Fruit fly (Drosophila melanogaster): ENCODE data around the gene CG32036.

CG32036 gene

DNA sequence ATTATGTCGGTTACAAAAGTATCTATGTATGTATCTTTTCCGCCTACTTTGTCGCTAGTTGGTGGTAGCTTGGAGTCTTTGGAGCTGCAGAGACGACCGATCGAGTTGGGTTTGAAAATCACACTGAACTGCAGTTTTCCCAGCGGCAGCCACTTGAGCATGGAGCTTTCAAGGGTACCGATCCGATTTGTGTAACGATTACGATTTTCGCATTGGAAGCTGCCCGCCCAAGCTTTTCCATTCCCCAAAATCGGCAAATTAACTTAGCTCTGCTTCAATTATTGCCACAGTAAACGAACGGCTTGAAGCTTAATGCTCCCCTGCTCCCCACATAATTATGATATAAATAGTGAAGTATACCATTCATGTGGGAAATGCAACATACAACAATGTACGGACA is at the start of gene CG32036:
Gene CG32036, minus strand, starts transcription at position 101 of the 400 bp plus-strand sequence.
- TF ChIP-seq CG5204 (GFP tag; optimal IDR thresholded peaks at IDR 0.05) (no peak), CG7101 (tag; optimal IDR thresholded peaks at IDR 0.05) (no peak), pad (GFP tag; optimal IDR thresholded peaks at IDR 0.05) (no peak), kay (GFP tag; ENCODE audit: borderline replicate concordance) (no peak), Mnt (GFP tag; optimal IDR thresholded peaks at IDR 0.05) (no peak)

DNA sequence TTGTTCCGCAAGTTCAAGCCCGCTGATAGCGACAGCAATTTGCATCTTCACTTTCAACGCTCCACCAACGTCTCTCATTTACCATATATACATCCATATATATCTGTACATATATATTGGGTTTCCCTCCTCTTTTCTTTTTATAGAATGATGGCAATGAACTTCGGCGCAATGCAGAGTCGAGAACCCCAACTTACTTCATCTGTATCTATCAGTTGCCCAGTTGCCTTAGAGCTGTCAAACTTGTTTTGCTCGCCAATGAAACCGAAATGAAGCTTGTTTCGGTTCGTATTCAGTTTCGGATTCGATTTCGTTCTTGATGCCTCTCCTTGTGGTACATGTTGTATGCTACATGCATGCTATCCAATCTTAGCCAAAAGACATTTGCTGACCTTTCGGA is 39.8 kb upstream of the CG32036 start, which contains the start of gene Or67a:
Gene Or67a, plus strand, starts transcription at position 233 of the 400 bp plus-strand sequence.
- TF ChIP-seq cic (GFP tag; optimal IDR thresholded peaks at IDR 0.05) (no peak), CG33017 (tag; optimal IDR thresholded peaks at IDR 0.05) (no peak), CG7045 (GFP tag; optimal IDR thresholded peaks at IDR 0.05) (no peak), Crg-1 (GFP tag; optimal IDR thresholded peaks at IDR 0.05) (no peak), ovo (GFP tag; optimal IDR thresholded peaks at IDR 0.05) (no peak)

DNA sequence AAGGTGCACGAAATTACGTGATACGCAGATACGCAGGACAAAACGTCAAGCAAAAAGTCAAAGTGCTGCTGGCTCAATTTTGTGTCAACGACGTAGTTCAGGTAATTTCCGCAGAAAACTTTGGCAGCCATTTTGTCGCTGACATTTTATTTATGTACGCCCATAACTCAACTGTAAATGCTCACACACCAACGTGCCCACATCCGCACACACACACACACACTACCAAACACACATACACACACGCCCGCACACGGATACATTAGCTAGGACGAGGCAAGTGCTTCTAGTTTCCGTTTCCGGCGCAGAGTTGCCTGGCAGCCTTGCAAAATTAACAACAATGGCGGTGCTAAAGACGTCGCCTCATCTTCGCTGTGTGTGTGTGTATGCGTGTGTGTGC is 36.4 kb upstream of the CG32036 start, which contains the start of gene CG33700:
Gene CG33700, minus strand, starts transcription at position 101 of the 400 bp plus-strand sequence.
- TF ChIP-seq Mnt (GFP tag; optimal IDR thresholded peaks at IDR 0.05) (no peak), CG7101 (tag; optimal IDR thresholded peaks at IDR 0.05) (no peak), CG5204 (GFP tag; optimal IDR thresholded peaks at IDR 0.05) (no peak), CG14711 (tag; optimal IDR thresholded peaks at IDR 0.05) (no peak), ovo (GFP tag; optimal IDR thresholded peaks at IDR 0.05) (no peak), pad (GFP tag; optimal IDR thresholded peaks at IDR 0.05) (no peak), CG33017 (tag; optimal IDR thresholded peaks at IDR 0.05) (no peak), kay (GFP tag; ENCODE audit: borderline replicate concordance) (no peak), Clk (GFP tag; optimal IDR thresholded peaks at IDR 0.05) (no peak), toe (GFP tag; optimal IDR thresholded peaks at IDR 0.05) (no peak), bab1 (GFP tag; optimal IDR thresholded peaks at IDR 0.05) (no peak), Crg-1 (GFP tag; optimal IDR thresholded peaks at IDR 0.05) (no peak)

DNA sequence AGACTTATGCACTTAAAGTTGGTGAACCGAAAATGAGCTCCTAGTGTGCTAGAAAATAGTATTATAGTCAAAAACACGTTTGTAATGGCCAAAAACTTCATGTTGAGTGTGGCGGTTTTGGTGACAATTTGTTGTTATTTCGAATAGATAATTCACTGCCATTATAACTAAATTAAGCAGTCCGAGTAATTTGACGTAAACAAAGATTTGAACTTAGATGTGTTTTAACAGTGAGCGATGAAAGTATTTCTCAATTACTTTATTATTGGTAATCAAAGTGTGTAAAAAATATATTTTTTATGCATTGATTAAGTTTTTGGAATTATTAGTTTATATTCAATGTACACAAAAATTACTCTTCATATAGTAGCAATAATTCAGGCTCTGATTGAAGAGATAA is 24.3 kb upstream of the CG32036 start, which contains the start of gene CG33702:
Gene CG33702, minus strand, starts transcription at position 101 of the 400 bp plus-strand sequence.
- no peak for TF ChIP-seq cnc (optimal IDR thresholded peaks at IDR 0.05)
- TF ChIP-seq CG5204 (GFP tag; optimal IDR thresholded peaks at IDR 0.05): no peak
- no peak for TF ChIP-seq CG1620 (GFP tag; optimal IDR thresholded peaks at IDR 0.05)
- no peak for TF ChIP-seq Crg-1 (GFP tag; optimal IDR thresholded peaks at IDR 0.05)
- TF ChIP-seq CG7101 (tag; optimal IDR thresholded peaks at IDR 0.05): no peak
- no peak for TF ChIP-seq CG11617 (GFP tag; optimal IDR thresholded peaks at IDR 0.05)
- no peak for TF ChIP-seq CG33017 (tag; optimal IDR thresholded peaks at IDR 0.05)
- no peak for TF ChIP-seq cic (GFP tag; optimal IDR thresholded peaks at IDR 0.05)
- no peak for TF ChIP-seq CG12768 (GFP tag; optimal IDR thresholded peaks at IDR 0.05)
- TF ChIP-seq CG7045 (GFP tag; optimal IDR thresholded peaks at IDR 0.05): no peak
- TF ChIP-seq kay (GFP tag; ENCODE audit: borderline replicate concordance): no peak
- no peak for TF ChIP-seq toe (GFP tag; optimal IDR thresholded peaks at IDR 0.05)
- TF ChIP-seq Clk (GFP tag; optimal IDR thresholded peaks at IDR 0.05): no peak
- no peak for TF ChIP-seq tj (GFP tag; optimal IDR thresholded peaks at IDR 0.05)
- TF ChIP-seq Mnt (GFP tag; optimal IDR thresholded peaks at IDR 0.05): no peak
- no peak for TF ChIP-seq ovo (GFP tag; optimal IDR thresholded peaks at IDR 0.05)
- TF ChIP-seq pad (GFP tag; optimal IDR thresholded peaks at IDR 0.05): no peak
- no peak for TF ChIP-seq Hr96 (GFP tag; optimal IDR thresholded peaks at IDR 0.05)
- no peak for TF ChIP-seq CG14711 (tag; optimal IDR thresholded peaks at IDR 0.05)

DNA sequence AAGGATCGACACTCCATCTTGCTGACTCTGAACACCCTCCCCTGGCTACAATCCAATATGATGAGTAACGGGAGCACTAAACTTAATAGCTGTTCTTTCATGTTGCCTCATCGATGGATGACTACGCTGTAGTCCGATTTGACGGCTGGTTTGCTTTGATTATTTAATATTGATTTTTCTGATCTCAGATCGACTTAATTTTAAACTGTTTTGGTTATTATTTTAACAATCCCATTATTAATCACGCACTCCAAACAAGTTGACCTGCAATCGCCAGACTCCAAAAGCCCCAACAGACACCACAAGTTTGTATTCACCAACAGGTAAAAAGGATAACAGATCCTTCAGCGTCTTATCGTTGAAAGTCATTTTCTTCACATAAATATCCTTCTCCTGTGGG is 23.5 kb upstream of the CG32036 start, which contains the start of gene CG33703:
Gene CG33703, minus strand, starts transcription at position 101 of the 400 bp plus-strand sequence.
- no peak for TF ChIP-seq Hr96 (GFP tag; optimal IDR thresholded peaks at IDR 0.05)
- peak; percentile 29 for TF ChIP-seq kay (GFP tag; ENCODE audit: borderline replicate concordance)

DNA sequence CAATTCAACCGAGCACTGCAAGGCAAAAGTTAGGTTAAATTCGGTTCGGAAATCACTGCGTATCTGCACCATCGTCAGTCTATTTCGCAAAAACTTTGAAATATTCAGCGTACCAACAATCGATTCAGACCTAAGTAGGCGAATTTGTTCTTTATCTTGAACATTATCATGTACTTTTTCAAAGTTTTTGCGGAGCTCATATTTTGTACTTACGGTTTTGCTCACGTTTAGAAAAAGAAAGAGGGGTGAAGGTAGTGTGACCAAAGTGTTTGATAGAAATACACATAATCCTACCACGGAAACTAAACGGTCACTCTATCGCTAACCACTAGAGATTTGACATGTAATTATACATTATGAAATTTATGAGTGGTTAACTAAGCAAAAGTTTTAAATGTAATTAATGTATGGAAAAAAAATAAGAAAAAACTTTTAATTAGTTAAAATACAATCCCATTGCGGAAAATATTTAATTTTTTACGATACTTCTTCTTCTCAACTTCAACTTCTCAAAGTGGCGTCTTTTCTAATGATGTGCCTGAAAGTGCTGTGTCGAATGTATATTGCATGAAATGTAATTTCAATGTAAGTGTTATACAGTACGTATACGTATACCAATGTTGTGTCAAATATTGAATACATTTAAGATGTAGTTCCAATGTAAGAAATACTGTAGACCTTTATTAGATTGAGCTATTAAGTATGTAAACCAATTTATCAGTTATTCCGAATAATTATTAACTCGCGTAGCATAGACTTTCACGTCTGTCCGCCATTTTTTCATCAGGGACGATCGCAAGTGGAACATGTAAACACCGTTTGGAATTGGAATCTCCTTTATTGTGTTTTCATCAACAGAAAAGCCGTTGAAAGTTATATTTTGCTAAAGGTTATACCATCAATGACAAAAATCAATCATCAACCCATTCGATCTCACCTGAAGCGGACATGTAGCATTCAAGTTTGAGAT is 22.5 kb upstream of the CG32036 start, which contains the start of gene RpS9:
Gene RpS9, minus strand, starts transcription at position 245 of the 970 bp plus-strand sequence.
- TF ChIP-seq cnc (optimal IDR thresholded peaks at IDR 0.05) (no peak), tj (GFP tag; optimal IDR thresholded peaks at IDR 0.05) (peak; percentile 18), CG12768 (GFP tag; optimal IDR thresholded peaks at IDR 0.05) (peak; percentile 56), cic (GFP tag; optimal IDR thresholded peaks at IDR 0.05) (no peak), CG1620 (GFP tag; optimal IDR thresholded peaks at IDR 0.05) (no peak), CG11617 (GFP tag; optimal IDR thresholded peaks at IDR 0.05) (peak; percentile 34), CG5204 (GFP tag; optimal IDR thresholded peaks at IDR 0.05) (no peak), bab1 (GFP tag; optimal IDR thresholded peaks at IDR 0.05) (peak; percentile 68), CG7045 (GFP tag; optimal IDR thresholded peaks at IDR 0.05) (no peak), Mnt (GFP tag; optimal IDR thresholded peaks at IDR 0.05) (peak; percentile 38), CG7101 (tag; optimal IDR thresholded peaks at IDR 0.05) (peak; percentile 51), CG14711 (tag; optimal IDR thresholded peaks at IDR 0.05) (peak; percentile 36), kay (GFP tag; ENCODE audit: borderline replicate concordance) (peak; percentile 46), Crg-1 (GFP tag; optimal IDR thresholded peaks at IDR 0.05) (no peak), Hr96 (GFP tag; optimal IDR thresholded peaks at IDR 0.05) (peak; percentile 46), pad (GFP tag; optimal IDR thresholded peaks at IDR 0.05) (peak; percentile 95), CG33017 (tag; optimal IDR thresholded peaks at IDR 0.05) (peak; percentile 34), toe (GFP tag; optimal IDR thresholded peaks at IDR 0.05) (peak; percentile 12)

All from whole organism, adult.